Worm (Caenorhabditis elegans) whole organism, L3 larva: Measurements from ENCODE around the gene nstp-4.

Experiments used
- ama-1 ChIP-seq: fragments of 150-350 bp; optimal IDR thresholded peaks from 2 replicates; lab custom pipeline; 2018
- ceh-28 ChIP-seq: fragments of 150-350 bp; optimal IDR thresholded peaks from 2 replicates; lab custom pipeline; 2014; ENCODE audit warnings: missing biosample characterization, missing genetic modification reagents, missing genetic modification characterization
- ceh-82 ChIP-seq: fragments of 150-350 bp; optimal IDR thresholded peaks from 2 replicates; lab custom pipeline; 2014; ENCODE audit warnings: missing biosample characterization, missing genetic modification characterization
- lin-15B ChIP-seq: fragments of 150-350 bp; optimal IDR thresholded peaks from 2 replicates; lab custom pipeline; 2014; ENCODE audit warnings: missing biosample characterization, missing genetic modification characterization
- lin-39 ChIP-seq: fragments of 150-350 bp; optimal IDR thresholded peaks from 2 replicates; lab custom pipeline; 2018; ENCODE audit warnings: missing biosample characterization, missing genetic modification reagents, missing genetic modification characterization
- mdl-1 ChIP-seq: fragments of 150-350 bp; optimal IDR thresholded peaks from 2 replicates; lab custom pipeline; 2014; ENCODE audit warnings: missing biosample characterization, missing genetic modification characterization
- nhr-237 ChIP-seq: fragments of 150-350 bp; optimal IDR thresholded peaks from 2 replicates; lab custom pipeline; 2014; ENCODE audit warnings: missing biosample characterization, missing genetic modification characterization
- pha-4 ChIP-seq: fragments of 150-350 bp; optimal IDR thresholded peaks from 2 replicates; lab custom pipeline; 2014; ENCODE audit warnings: missing biosample characterization, missing genetic modification reagents, missing genetic modification characterization
- pqm-1 ChIP-seq: fragments of 150-350 bp; optimal IDR thresholded peaks from 2 replicates; lab custom pipeline; 2017; ENCODE audit warnings: missing biosample characterization, missing genetic modification characterization, inconsistent platforms
- skn-1 ChIP-seq: fragments of 150-350 bp; optimal IDR thresholded peaks from 2 replicates; lab custom pipeline; 2014; ENCODE audit warnings: missing biosample characterization, missing genetic modification characterization
- unc-62 ChIP-seq: fragments of 150-350 bp; sonication (generic microtip); optimal IDR thresholded peaks from 4 replicates; lab custom pipeline; 2014; ENCODE audit warnings: missing biosample characterization, missing genetic modification reagents, missing genetic modification characterization

DNA sequence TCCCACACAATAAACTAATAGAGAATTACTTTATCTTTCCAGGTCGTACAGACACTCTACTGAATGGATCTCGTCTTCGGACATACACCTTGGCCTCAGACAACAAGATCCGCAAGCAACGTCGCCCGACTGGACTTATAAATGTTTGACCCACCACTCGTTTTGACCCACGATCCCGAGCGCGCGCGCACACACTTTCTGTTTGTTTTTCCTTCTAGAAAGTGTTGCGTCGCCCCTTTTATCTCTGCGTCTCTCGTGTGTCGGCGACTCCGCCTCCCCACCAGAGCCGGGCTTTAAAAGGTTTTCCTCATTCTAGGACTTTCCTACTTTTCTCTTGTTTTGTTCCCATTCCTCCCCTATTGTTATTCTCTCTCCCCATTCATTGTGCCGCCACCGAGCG is 48.6 kb downstream of the nstp-4 start:
- TF ChIP-seq ama-1 (lab: Kevin White, UChicago): no peak
- TF ChIP-seq unc-62 (GFP tag; lab: Kevin White, UChicago): no peak
- no peak for TF ChIP-seq lin-15B (tag; lab: Kevin White, UChicago)
- TF ChIP-seq nhr-237: no peak
- TF ChIP-seq pha-4: no peak
- TF ChIP-seq lin-39 (tag; lab: Kevin White, UChicago): no peak
- no peak for TF ChIP-seq ceh-82
- TF ChIP-seq ceh-28 (tag; lab: Kevin White, UChicago): no peak
- TF ChIP-seq mdl-1 (tag; lab: Kevin White, UChicago): no peak
- TF ChIP-seq skn-1 (tag; lab: Kevin White, UChicago): no peak
- TF ChIP-seq pqm-1: no peak
